Worm (Caenorhabditis elegans) whole organism, midembryonic: Measurements from ENCODE around the gene idpp-6.

ENCODE experiments used
- flt-1 ChIP-seq: fragments of 200-800 bp; sonication (Bioruptor generic); IDR thresholded peaks from 2 replicates; pipeline ENCODE4 v1.3.6; 2022; ENCODE audit warnings: missing genetic modification characterization, missing compliant biosample characterization
- klf-2 ChIP-seq: fragments of 200-800 bp; sonication (Bioruptor generic); conservative IDR thresholded peaks from 2 replicates; pipeline ENCODE4 v1.3.6; 2022; ENCODE audit warnings: missing genetic modification reagents, missing genetic modification characterization, missing compliant biosample characterization
- med-1 ChIP-seq: sonication (generic microtip); optimal IDR thresholded peaks from 2 replicates; lab custom pipeline; 2017; ENCODE audit warnings: missing genetic modification characterization, mild to moderate bottlenecking, missing compliant biosample characterization, antibody characterized with exemption, missing genetic modification reagents; ENCODE audit not compliant: insufficient read depth
- ref-1 ChIP-seq: fragments of 200-800 bp; sonication (Bioruptor generic); conservative IDR thresholded peaks from 2 replicates; pipeline ENCODE4 v1.3.6; 2022; ENCODE audit warnings: missing genetic modification reagents, missing genetic modification characterization, missing compliant biosample characterization
- ztf-29 ChIP-seq: fragments of 200-800 bp; sonication (Bioruptor generic); IDR thresholded peaks from 2 replicates; pipeline ENCODE4 v1.3.6; 2022; ENCODE audit warnings: missing genetic modification reagents, missing genetic modification characterization, missing compliant biosample characterization

- TF ChIP-seq klf-2 (no peak), ztf-29 (GFP tag; lab: Robert Waterston, UW) (no peak), med-1 (GFP tag; lab: Kevin White, UChicago) (no peak), flt-1 (GFP tag; lab: Robert Waterston, UW) (no peak), ref-1 (GFP tag; lab: Robert Waterston, UW) (no peak)
Observed at ce11 chrX:6819135-6819534, 36.2 kb downstream of the idpp-6 start.
